Fruit fly (Drosophila melanogaster) whole organism, embryonic: ENCODE data around the gene Nepl4.

Source experiments
- CG14441 ChIP-seq: fragments of 200-800 bp; sonication (Bioruptor generic); IDR thresholded peaks from 2 replicates; pipeline ENCODE4 v1.3.6; 2022; ENCODE audit warnings: missing biosample characterization, missing genetic modification characterization
- CG17328 ChIP-seq: fragments of 200-800 bp; sonication (Bioruptor generic); IDR thresholded peaks from 2 replicates; pipeline ENCODE4 v1.3.6; 2022; ENCODE audit warnings: missing biosample characterization, missing genetic modification characterization
- CG3838 ChIP-seq: fragments of 200-800 bp; sonication (Bioruptor generic); optimal IDR thresholded peaks from 3 replicates; lab custom pipeline; 2016; ENCODE audit warnings: missing biosample characterization, missing genetic modification characterization
- CG8478 ChIP-seq: fragments of >200 bp; optimal IDR thresholded peaks from 2 replicates; lab custom pipeline; 2018
- CG9215 ChIP-seq: fragments of 200-800 bp; sonication (Bioruptor generic); IDR thresholded peaks from 2 replicates; pipeline ENCODE4 v1.3.6; 2022; ENCODE audit warnings: missing biosample characterization, missing genetic modification characterization
- Dip2 ChIP-seq: fragments of 200-800 bp; sonication (Bioruptor generic); IDR thresholded peaks from 2 replicates; pipeline ENCODE4 v1.3.6; 2022; ENCODE audit warnings: missing biosample characterization, missing genetic modification characterization
- Rx ChIP-seq: fragments of 200-800 bp; sonication (Bioruptor generic); IDR thresholded peaks from 2 replicates; pipeline ENCODE4 v1.3.6; 2022; ENCODE audit warnings: missing biosample characterization, missing genetic modification characterization
- bsh ChIP-seq, 2 experiments: fragments of 200-800 bp; sonication (Bioruptor generic); optimal IDR thresholded peaks; 2 replicates each; lab custom pipeline; 2017 to 2018; ENCODE audit warnings: mild to moderate bottlenecking in 2 of 2, missing biosample characterization in 2 of 2, missing genetic modification characterization in 2 of 2, moderate library complexity in 1 of 2
- pho ChIP-seq: fragments of 200-800 bp; sonication (Bioruptor generic); optimal IDR thresholded peaks from 2 replicates; lab custom pipeline; 2016; ENCODE audit warnings: missing biosample characterization, missing genetic modification characterization
- slbo ChIP-seq: fragments of 200-800 bp; sonication (Bioruptor generic); IDR thresholded peaks from 2 replicates; pipeline ENCODE4 v1.3.6; 2022; ENCODE audit warnings: missing biosample characterization, missing genetic modification characterization
- slou ChIP-seq: fragments of 200-800 bp; sonication (Bioruptor generic); optimal IDR thresholded peaks from 3 replicates; lab custom pipeline; 2016; ENCODE audit warnings: missing biosample characterization, missing genetic modification characterization
- sqz ChIP-seq: fragments of 200-800 bp; sonication (Bioruptor generic); optimal IDR thresholded peaks from 3 replicates; lab custom pipeline; 2018; ENCODE audit warnings: missing biosample characterization, mild to moderate bottlenecking, missing genetic modification characterization

DNA sequence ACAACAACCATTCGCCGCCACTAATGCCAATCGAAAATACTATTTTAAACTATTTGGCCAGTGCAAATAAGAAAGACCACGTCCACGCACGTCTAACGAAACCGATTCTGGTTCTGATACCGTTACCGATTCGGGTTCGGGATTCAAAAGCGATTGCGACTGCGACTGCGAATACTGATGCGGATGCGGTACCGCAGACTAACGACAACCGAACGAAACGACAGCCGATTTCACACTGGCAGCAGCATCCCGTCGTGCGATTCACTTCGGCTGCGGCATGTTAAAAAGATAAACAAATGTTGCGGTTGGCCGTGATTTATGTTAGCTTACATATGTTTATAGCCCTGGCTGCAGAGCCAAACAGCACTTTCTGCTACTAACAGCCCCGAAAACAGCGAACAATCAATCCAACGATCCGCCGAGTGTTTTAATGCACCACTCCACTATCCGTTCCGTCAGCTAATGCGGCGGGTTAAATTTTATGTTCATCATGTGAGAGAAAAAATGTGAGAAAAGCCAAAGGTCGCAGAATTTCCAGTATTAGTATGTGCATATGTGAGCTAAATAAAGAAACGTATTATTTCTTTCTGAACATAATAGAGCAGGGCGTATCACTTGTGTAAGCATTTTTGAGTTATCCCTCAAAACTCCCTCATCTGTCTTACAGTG lies 43.5 kb downstream of the Nepl4 start, which contains the start of gene DIP-epsilon:
- TF ChIP-seq CG17328 = no peak
- TF ChIP-seq Dip2 (GFP tag; lab: Robert Waterston, UW) = no peak
- no peak for TF ChIP-seq sqz
- TF ChIP-seq pho (GFP tag; lab: Kevin White, UChicago) = no peak
- TF ChIP-seq slbo = no peak
- no peak for TF ChIP-seq bsh (GFP tag; optimal IDR thresholded peaks at IDR 0.05; lab: Kevin White, UChicago)
- no peak for TF ChIP-seq CG3838 (GFP tag; lab: Kevin White, UChicago)
- TF ChIP-seq CG9215 (GFP tag; lab: Robert Waterston, UW) = no peak
- no peak for TF ChIP-seq CG8478 (lab: Kevin White, UChicago)
- TF ChIP-seq slou (GFP tag; lab: Kevin White, UChicago) = no peak
- TF ChIP-seq CG14441 (GFP tag; lab: Robert Waterston, UW) = no peak
- no peak for TF ChIP-seq Rx
